Worm (Caenorhabditis elegans) whole organism, L4 larva: ENCODE measurements around the gene sup-18.

Source experiments
- ceh-62 ChIP-seq: sonication (generic microtip); optimal IDR thresholded peaks from 2 replicates; lab custom pipeline; 2017; ENCODE audit warnings: missing biosample characterization, missing genetic modification characterization
- egl-27 ChIP-seq: sonication (generic microtip); optimal IDR thresholded peaks from 3 replicates; lab custom pipeline; 2017; ENCODE audit warnings: missing biosample characterization, missing genetic modification reagents, missing genetic modification characterization
- lin-13 ChIP-seq: fragments of 150-350 bp; optimal IDR thresholded peaks from 2 replicates; lab custom pipeline; 2014; ENCODE audit warnings: missing biosample characterization, missing genetic modification reagents, missing genetic modification characterization
- lin-15B ChIP-seq: fragments of 150-350 bp; sonication (generic microtip); optimal IDR thresholded peaks from 3 replicates; lab custom pipeline; 2014; ENCODE audit warnings: missing biosample characterization, missing genetic modification characterization
- nhr-10 ChIP-seq: fragments of 150-350 bp; optimal IDR thresholded peaks from 2 replicates; lab custom pipeline; 2014; ENCODE audit warnings: missing biosample characterization, missing genetic modification characterization
- nhr-11 ChIP-seq: fragments of 150-350 bp; optimal IDR thresholded peaks from 2 replicates; lab custom pipeline; 2014; ENCODE audit warnings: missing biosample characterization, missing genetic modification characterization
- nhr-237 ChIP-seq: sonication (generic microtip); optimal IDR thresholded peaks from 2 replicates; lab custom pipeline; 2017; ENCODE audit warnings: missing biosample characterization, missing genetic modification characterization
- nhr-28 ChIP-seq: fragments of 150-350 bp; optimal IDR thresholded peaks from 2 replicates; lab custom pipeline; 2014; ENCODE audit warnings: missing biosample characterization, missing genetic modification characterization
- pqm-1 ChIP-seq: sonication (generic microtip); optimal IDR thresholded peaks from 2 replicates; lab custom pipeline; 2017; ENCODE audit warnings: missing biosample characterization, missing genetic modification characterization
- unc-62 ChIP-seq, 3 experiments: fragments of 150-350 bp in 1 of 3; sonication (generic microtip); optimal IDR thresholded peaks in 2 of 3; peaks in 1 of 3; 1 replicate in 1 of 3; 2 replicates in 2 of 3; lab custom pipeline; 2014 to 2017; ENCODE audit warnings: missing biosample characterization in 3 of 3, missing genetic modification characterization in 3 of 3, missing genetic modification reagents in 3 of 3, missing genotype in 1 of 3
- ztf-11 ChIP-seq: fragments of 150-350 bp; optimal IDR thresholded peaks from 2 replicates; lab custom pipeline; 2014; ENCODE audit warnings: missing biosample characterization, missing genetic modification characterization

DNA sequence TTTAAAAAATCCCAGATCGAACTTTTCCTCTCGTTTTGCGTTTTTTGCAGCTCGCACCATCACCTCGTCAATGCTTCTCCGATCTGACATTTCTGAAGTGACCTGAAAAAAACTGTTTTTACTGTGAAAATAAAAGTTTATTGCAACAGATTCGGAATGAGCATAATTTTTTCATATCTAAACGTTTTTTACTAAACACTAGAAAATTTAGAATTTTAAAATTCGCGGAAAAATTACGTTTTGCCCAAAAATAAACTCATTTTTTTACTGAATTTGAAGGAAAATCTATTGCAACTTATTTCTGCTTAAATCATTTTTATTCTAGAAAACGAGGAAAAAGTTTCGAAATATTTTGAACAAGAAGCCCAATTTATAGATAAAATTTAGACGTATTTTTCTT is 4.2 kb upstream of the sup-18 start, which contains the start of gene ZK688.9:
- TF ChIP-seq egl-27 (tag; lab: Kevin White, UChicago), result no peak
- no peak for TF ChIP-seq nhr-28 (tag; lab: Kevin White, UChicago)
- TF ChIP-seq lin-15B, result no peak
- TF ChIP-seq nhr-10 (tag; lab: Kevin White, UChicago), result no peak
- TF ChIP-seq nhr-237 (tag; lab: Kevin White, UChicago), result no peak
- TF ChIP-seq ceh-62 (tag; lab: Kevin White, UChicago), result no peak
- TF ChIP-seq nhr-11 (tag; lab: Kevin White, UChicago), result no peak
- TF ChIP-seq ztf-11 (tag; lab: Kevin White, UChicago), result no peak
- TF ChIP-seq lin-13 (GFP tag; lab: Kevin White, UChicago), result no peak
- no peak for TF ChIP-seq unc-62 (GFP tag; optimal IDR thresholded peaks at IDR 0.05 in 1 of 2; lab: Kevin White, UChicago)
- no peak for TF ChIP-seq unc-62 (tag; optimal IDR thresholded peaks at IDR 0.05; lab: Kevin White, UChicago)
- no peak for TF ChIP-seq pqm-1 (tag; lab: Kevin White, UChicago)
